Worm (Caenorhabditis elegans) whole organism, L2 larva: ENCODE measurements around the gene npp-21.

Experiments used
- C34F6.9 ChIP-seq: fragments of 150-350 bp; optimal IDR thresholded peaks from 2 replicates; lab custom pipeline; 2014; ENCODE audit warnings: missing biosample characterization, missing genetic modification characterization
- F13H6.1 ChIP-seq: sonication (generic microtip); optimal IDR thresholded peaks from 2 replicates; lab custom pipeline; 2016; ENCODE audit warnings: missing genetic modification characterization, missing compliant biosample characterization
- R02D3.7 ChIP-seq: fragments of 150-350 bp; optimal IDR thresholded peaks from 2 replicates; lab custom pipeline; 2014; ENCODE audit warnings: missing biosample characterization, missing genetic modification characterization
- Y55F3AM.14 ChIP-seq: fragments of 200-800 bp; sonication (Bioruptor generic); optimal IDR thresholded peaks from 2 replicates; lab custom pipeline; 2018; ENCODE audit warnings: mild to moderate bottlenecking, missing genetic modification characterization, missing compliant biosample characterization
- alr-1 ChIP-seq: fragments of 150-350 bp; optimal IDR thresholded peaks from 2 replicates; lab custom pipeline; 2014; ENCODE audit warnings: missing biosample characterization, missing genetic modification characterization
- aly-2 ChIP-seq: fragments of 150-350 bp; optimal IDR thresholded peaks from 2 replicates; lab custom pipeline; 2014; ENCODE audit warnings: missing biosample characterization, missing genetic modification characterization
- ama-1 ChIP-seq: fragments of 150-350 bp; optimal IDR thresholded peaks from 2 replicates; lab custom pipeline; 2018; ENCODE audit warnings: inconsistent platforms
- blmp-1 ChIP-seq: sonication (generic microtip); optimal IDR thresholded peaks from 2 replicates; lab custom pipeline; 2017; ENCODE audit warnings: missing genetic modification characterization, mild to moderate bottlenecking, missing compliant biosample characterization, antibody characterized with exemption, moderate library complexity; ENCODE audit not compliant: insufficient read depth
- ceh-82 ChIP-seq: fragments of 150-350 bp; optimal IDR thresholded peaks from 2 replicates; lab custom pipeline; 2014; ENCODE audit warnings: missing biosample characterization, missing genetic modification characterization
- crh-2 ChIP-seq: sonication (generic microtip); optimal IDR thresholded peaks from 2 replicates; lab custom pipeline; 2017; ENCODE audit warnings: missing biosample characterization, missing genetic modification characterization
- dmd-4 ChIP-seq: sonication (generic microtip); optimal IDR thresholded peaks from 2 replicates; lab custom pipeline; 2017; ENCODE audit warnings: missing biosample characterization, missing genetic modification characterization
- egl-27 ChIP-seq: sonication (generic microtip); optimal IDR thresholded peaks from 3 replicates; lab custom pipeline; 2017; ENCODE audit warnings: missing biosample characterization, missing genetic modification reagents, missing genetic modification characterization
- elt-1 ChIP-seq: fragments of 150-350 bp; optimal IDR thresholded peaks from 2 replicates; lab custom pipeline; 2014; ENCODE audit warnings: missing biosample characterization, missing genetic modification characterization
- elt-3 ChIP-seq: sonication (generic microtip); optimal IDR thresholded peaks from 2 replicates; lab custom pipeline; 2017; ENCODE audit warnings: missing biosample characterization, missing genetic modification characterization
- fos-1 ChIP-seq: fragments of 150-350 bp; optimal IDR thresholded peaks from 2 replicates; lab custom pipeline; 2014; ENCODE audit warnings: missing biosample characterization, missing genetic modification characterization
- gmeb-1 ChIP-seq: fragments of 150-350 bp; optimal IDR thresholded peaks from 2 replicates; lab custom pipeline; 2014; ENCODE audit warnings: missing biosample characterization, missing genetic modification characterization
- lin-11 ChIP-seq: fragments of 150-350 bp; sonication (generic microtip); optimal IDR thresholded peaks from 2 replicates; lab custom pipeline; 2014; ENCODE audit warnings: missing biosample characterization, missing genetic modification characterization, inconsistent platforms, mixed read lengths
- lin-39 ChIP-seq: fragments of 150-350 bp; optimal IDR thresholded peaks from 2 replicates; lab custom pipeline; 2014; ENCODE audit warnings: missing biosample characterization, missing genetic modification reagents, missing genetic modification characterization
- lsy-2 ChIP-seq, 2 experiments: fragments of 150-350 bp in 1 of 2; sonication (generic microtip) in 1 of 2; optimal IDR thresholded peaks; 2 replicates each; lab custom pipeline; 2014 to 2017; ENCODE audit warnings: missing biosample characterization in 2 of 2, missing genetic modification characterization in 2 of 2
- mab-5 ChIP-seq: fragments of 150-350 bp; optimal IDR thresholded peaks from 2 replicates; lab custom pipeline; 2014; ENCODE audit warnings: missing biosample characterization, missing genetic modification characterization
- mbf-1 ChIP-seq: sonication (generic microtip); optimal IDR thresholded peaks from 2 replicates; lab custom pipeline; 2017; ENCODE audit warnings: missing biosample characterization, missing genetic modification characterization
- nhr-12 ChIP-seq: fragments of 150-350 bp; optimal IDR thresholded peaks from 2 replicates; lab custom pipeline; 2014; ENCODE audit warnings: missing biosample characterization, missing genetic modification characterization
- nhr-129 ChIP-seq: fragments of 150-350 bp; optimal IDR thresholded peaks from 2 replicates; lab custom pipeline; 2014; ENCODE audit warnings: missing biosample characterization, missing genetic modification characterization
- nhr-21 ChIP-seq: fragments of 150-350 bp; optimal IDR thresholded peaks from 2 replicates; lab custom pipeline; 2014; ENCODE audit warnings: missing biosample characterization, missing genetic modification characterization
- nhr-23 ChIP-seq: fragments of 150-350 bp; optimal IDR thresholded peaks from 2 replicates; lab custom pipeline; 2014; ENCODE audit warnings: missing biosample characterization, missing genetic modification reagents, missing genetic modification characterization
- nhr-25 ChIP-seq: fragments of 150-350 bp; sonication (generic microtip); optimal IDR thresholded peaks from 3 replicates; lab custom pipeline; 2014; ENCODE audit warnings: missing biosample characterization, missing genetic modification characterization
- nhr-6 ChIP-seq: fragments of 150-350 bp; optimal IDR thresholded peaks from 2 replicates; lab custom pipeline; 2014; ENCODE audit warnings: missing biosample characterization, missing genetic modification characterization
- nhr-77 ChIP-seq: fragments of 150-350 bp; optimal IDR thresholded peaks from 2 replicates; lab custom pipeline; 2014; ENCODE audit warnings: missing biosample characterization, missing genetic modification characterization
- peb-1 ChIP-seq: fragments of 150-350 bp; optimal IDR thresholded peaks from 2 replicates; lab custom pipeline; 2014; ENCODE audit warnings: missing biosample characterization, missing genetic modification characterization
- sem-4 ChIP-seq: fragments of 150-350 bp; optimal IDR thresholded peaks from 2 replicates; lab custom pipeline; 2014; ENCODE audit warnings: missing biosample characterization, missing genetic modification reagents, missing genetic modification characterization
- skn-1 ChIP-seq: sonication (generic microtip); optimal IDR thresholded peaks from 2 replicates; lab custom pipeline; 2017; ENCODE audit warnings: missing biosample characterization, missing genetic modification characterization
- sma-3 ChIP-seq: sonication (generic microtip); optimal IDR thresholded peaks from 2 replicates; lab custom pipeline; 2016; ENCODE audit warnings: missing genetic modification reagents, missing genetic modification characterization, missing compliant biosample characterization
- sma-9 ChIP-seq, 2 experiments: fragments of 150-350 bp in 1 of 2; sonication (generic microtip) in 1 of 2; optimal IDR thresholded peaks; 2 replicates each; lab custom pipeline; 2014 to 2016; ENCODE audit warnings: missing genetic modification characterization in 2 of 2, mild to moderate bottlenecking in 1 of 2, missing biosample characterization in 1 of 2, missing compliant biosample characterization in 1 of 2, missing genetic modification reagents in 1 of 2, moderate library complexity in 1 of 2
- unc-39 ChIP-seq: fragments of 150-350 bp; optimal IDR thresholded peaks from 2 replicates; lab custom pipeline; 2014; ENCODE audit warnings: missing biosample characterization, missing genetic modification characterization
- unc-55 ChIP-seq: fragments of 150-350 bp; sonication (generic microtip); optimal IDR thresholded peaks from 3 replicates; lab custom pipeline; 2014; ENCODE audit warnings: missing biosample characterization, missing genetic modification reagents, missing genetic modification characterization
- zag-1 ChIP-seq: fragments of 150-350 bp; optimal IDR thresholded peaks from 2 replicates; lab custom pipeline; 2014; ENCODE audit warnings: missing biosample characterization, missing genetic modification characterization
- ztf-4 ChIP-seq: fragments of 150-350 bp; optimal IDR thresholded peaks from 2 replicates; lab custom pipeline; 2014; ENCODE audit warnings: missing biosample characterization, missing genetic modification characterization

Gene npp-21

ce11 chrII:7599357-7599756 lies at the start of gene npp-21:
Gene npp-21 (plus strand): TSS chrII:7599657.
- TF ChIP-seq elt-1 (no peak), nhr-23 (tag; lab: Kevin White, UChicago) (no peak), skn-1 (no peak), lin-11 (no peak), alr-1 (tag; lab: Kevin White, UChicago) (no peak), crh-2 (no peak), sem-4 (tag; lab: Kevin White, UChicago) (no peak), nhr-77 (no peak), unc-39 (no peak), nhr-12 (tag; lab: Kevin White, UChicago) (no peak), nhr-21 (tag; lab: Kevin White, UChicago) (no peak), aly-2 (tag; lab: Kevin White, UChicago) (no peak), ztf-4 (tag; lab: Kevin White, UChicago) (no peak), zag-1 (tag; lab: Kevin White, UChicago) (no peak), mbf-1 (tag; lab: Kevin White, UChicago) (no peak), unc-55 (no peak), sma-9 (GFP tag; optimal IDR thresholded peaks at IDR 0.05; lab: Kevin White, UChicago) (no peak), sma-9 (tag; optimal IDR thresholded peaks at IDR 0.05; lab: Kevin White, UChicago) (no peak), R02D3.7 (no peak), nhr-6 (tag; lab: Kevin White, UChicago) (no peak), peb-1 (tag; lab: Kevin White, UChicago) (no peak)

- no peak for TF ChIP-seq C34F6.9 (tag; lab: Kevin White, UChicago)
- no peak for TF ChIP-seq sem-4 (tag; lab: Kevin White, UChicago)
- TF ChIP-seq elt-1, result no peak
- no peak for TF ChIP-seq nhr-25
These were observed 45.7 kb upstream of the npp-21 start, which contains the start of gene ZK1290.10 for ce11 chrII:7553806-7554205. Gene ZK1290.10 (minus strand): TSS chrII:7553906.

DNA sequence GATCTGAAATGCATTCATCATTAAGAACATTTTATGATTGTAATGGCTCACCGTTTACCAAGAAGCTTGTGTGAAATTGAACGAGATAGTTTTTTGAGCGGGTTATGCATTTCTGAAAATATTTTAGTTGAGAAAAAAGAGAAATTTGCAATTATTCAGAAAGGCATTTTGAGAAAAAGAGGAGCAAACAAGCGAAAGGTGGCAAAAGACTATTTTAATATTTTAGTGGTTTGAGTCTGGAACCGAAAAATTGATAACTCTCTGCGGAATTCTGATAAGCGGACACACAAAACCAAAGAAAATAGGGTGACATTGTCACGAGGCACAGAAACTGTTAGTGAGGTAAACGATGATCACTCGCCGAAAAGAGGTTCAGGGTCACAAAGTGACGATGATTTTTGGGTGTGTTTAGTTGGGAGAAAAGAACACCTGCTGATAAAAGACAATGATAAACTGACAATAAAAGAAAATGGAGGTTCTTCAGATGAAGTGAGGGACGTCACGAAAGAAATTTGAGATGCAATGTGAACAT lies 44.7 kb upstream of the npp-21 start:
- TF ChIP-seq lsy-2 (tag; optimal IDR thresholded peaks at IDR 0.05; lab: Kevin White, UChicago) (peak in 1 of 2 experiments; percentile 6), nhr-25 (peak; percentile 14), sma-3 (GFP tag; lab: Kevin White, UChicago) (peak; percentile 82), blmp-1 (tag; lab: Kevin White, UChicago) (no peak), nhr-129 (peak; percentile 21), gmeb-1 (peak; percentile 50), egl-27 (tag; lab: Kevin White, UChicago) (peak; percentile 3), F13H6.1 (tag; lab: Kevin White, UChicago) (peak; percentile 60), lin-39 (tag; lab: Kevin White, UChicago) (no peak), unc-39 (no peak), fos-1 (tag; lab: Kevin White, UChicago) (peak; percentile 91), lin-11 (no peak), sma-9 (GFP tag; optimal IDR thresholded peaks at IDR 0.05; lab: Kevin White, UChicago) (peak; percentile 88), sma-9 (tag; optimal IDR thresholded peaks at IDR 0.05; lab: Kevin White, UChicago) (no peak), crh-2 (peak; percentile 71), Y55F3AM.14 (peak; percentile 6), nhr-21 (tag; lab: Kevin White, UChicago) (peak; percentile 16)

DNA sequence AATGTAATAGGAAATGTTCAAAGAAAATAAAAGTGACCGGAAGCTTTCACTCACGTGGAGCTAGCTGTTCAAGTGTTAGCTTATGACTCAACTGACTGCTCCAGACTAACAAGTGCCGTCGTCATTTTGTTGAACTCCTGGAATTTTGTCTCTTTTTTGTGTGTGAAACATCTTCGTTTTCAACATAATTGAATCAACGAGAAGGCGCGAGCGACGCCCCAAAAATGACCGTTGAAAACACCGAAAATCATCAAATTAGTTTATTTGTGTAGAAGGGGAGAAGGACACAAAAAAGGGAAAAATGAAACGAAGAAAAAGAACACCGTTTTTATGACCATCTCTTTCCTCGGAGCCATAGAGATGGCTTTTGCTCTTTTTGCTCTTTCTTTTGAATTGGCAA lies 44.0 kb upstream of the npp-21 start, which contains the start of gene ZK1290.14:
Gene ZK1290.14, minus strand, starts transcription at position 139 of the 400 bp plus-strand sequence.
- TF ChIP-seq zag-1 (tag; lab: Kevin White, UChicago) (no peak), mab-5 (tag; lab: Kevin White, UChicago) (no peak), F13H6.1 (tag; lab: Kevin White, UChicago) (no peak), gmeb-1 (no peak), nhr-25 (no peak), sem-4 (tag; lab: Kevin White, UChicago) (peak; percentile 51), ama-1 (lab: Kevin White, UChicago) (no peak), elt-3 (tag; lab: Kevin White, UChicago) (no peak)

DNA sequence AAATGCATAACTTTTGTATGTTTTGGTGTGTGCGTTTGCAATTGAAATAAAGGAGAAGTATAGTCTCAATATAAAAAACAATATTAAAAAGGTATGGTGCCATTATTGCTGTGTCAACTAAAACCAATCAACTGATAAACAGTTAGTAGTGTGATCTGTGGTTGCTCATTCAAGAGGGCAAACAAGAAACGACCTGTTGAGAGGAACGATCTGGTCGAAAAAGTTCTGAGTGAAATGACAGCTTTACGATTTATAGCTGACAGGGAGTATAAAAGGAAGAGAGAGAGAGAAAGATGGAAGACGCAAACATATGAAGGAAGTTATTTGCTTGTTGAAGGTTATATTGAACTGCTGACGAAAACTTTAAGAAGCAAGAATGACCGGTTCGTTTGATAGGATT lies 41.5 kb upstream of the npp-21 start:
- TF ChIP-seq nhr-25 (peak; percentile 6), dmd-4 (tag; lab: Kevin White, UChicago) (no peak), sem-4 (tag; lab: Kevin White, UChicago) (no peak), C34F6.9 (tag; lab: Kevin White, UChicago) (no peak), ztf-4 (tag; lab: Kevin White, UChicago) (no peak), ceh-82 (tag; lab: Kevin White, UChicago) (no peak), peb-1 (tag; lab: Kevin White, UChicago) (no peak), fos-1 (tag; lab: Kevin White, UChicago) (peak; percentile 2), sma-9 (GFP tag; optimal IDR thresholded peaks at IDR 0.05; lab: Kevin White, UChicago) (no peak), sma-9 (tag; optimal IDR thresholded peaks at IDR 0.05; lab: Kevin White, UChicago) (no peak)
